Fruit fly (Drosophila melanogaster): ENCODE measurements around the gene CG45064.
A peak's percentile ranks its signal among the peaks of the same experiment; 100 is the strongest.

The CG45064 gene

DNA sequence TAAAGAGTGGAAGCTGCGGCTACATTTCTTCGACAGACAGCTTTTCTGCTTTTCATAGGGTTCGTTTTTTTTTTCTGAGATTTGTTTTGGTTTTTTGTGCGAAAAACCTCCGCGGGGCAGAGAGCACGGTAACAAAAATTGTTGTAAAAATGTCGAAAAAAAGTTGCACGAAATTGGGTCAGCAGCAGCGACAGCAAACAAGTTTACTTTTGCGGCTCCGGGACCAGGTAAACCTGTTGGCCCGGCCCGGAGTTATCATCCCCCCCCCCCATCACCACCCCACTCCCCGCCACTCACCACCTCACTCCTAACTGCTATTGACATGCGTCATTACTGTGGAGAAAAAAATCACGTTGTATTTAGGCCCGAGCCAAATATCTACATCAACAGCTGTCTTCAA, 14.0 kb downstream of the CG45064 start (continued):
- TF ChIP-seq gce (GFP tag; IDR thresholded peaks at IDR 0.05): no peak
- TF ChIP-seq bigmax (GFP tag; optimal IDR thresholded peaks at IDR 0.05): no peak
- TF ChIP-seq Spps (tag; optimal IDR thresholded peaks at IDR 0.05): no peak
- peak; percentile 34 for TF ChIP-seq CG5180 (GFP tag; optimal IDR thresholded peaks at IDR 0.05)
- TF ChIP-seq CG14667 (GFP tag; IDR thresholded peaks at IDR 0.05): no peak
- no peak for TF ChIP-seq CG12071 (GFP tag; optimal IDR thresholded peaks at IDR 0.05)
- peak; percentile 46 for TF ChIP-seq sd (tag; optimal IDR thresholded peaks at IDR 0.05)
- TF ChIP-seq CG17385 (GFP tag; optimal IDR thresholded peaks at IDR 0.05): no peak
- TF ChIP-seq CG13894 (tag; optimal IDR thresholded peaks at IDR 0.05): peak; percentile 24
- no peak for TF ChIP-seq CrebB (tag; optimal IDR thresholded peaks at IDR 0.05)
- no peak for TF ChIP-seq Dip3 (GFP tag; optimal IDR thresholded peaks at IDR 0.05)
- TF ChIP-seq CG16779 (GFP tag; IDR thresholded peaks at IDR 0.05): no peak
- TF ChIP-seq gem (tag; optimal IDR thresholded peaks at IDR 0.05): no peak
- TF ChIP-seq BEAF-32 (GFP tag; optimal IDR thresholded peaks at IDR 0.05): no peak
- no peak for TF ChIP-seq CG17361 (GFP tag; IDR thresholded peaks at IDR 0.05)
- no peak for TF ChIP-seq CG18619 (GFP tag; optimal IDR thresholded peaks at IDR 0.05)
- no peak for TF ChIP-seq CG16813 (GFP tag; IDR thresholded peaks at IDR 0.05; ENCODE audit: partially characterized antibody)
- peak; percentile 82 for TF ChIP-seq crol (GFP tag; IDR thresholded peaks at IDR 0.05)
- TF ChIP-seq Dref (GFP tag; IDR thresholded peaks at IDR 0.05): no peak
- TF ChIP-seq CG7786 (GFP tag; optimal IDR thresholded peaks at IDR 0.05): no peak
- 0 out of 4 replicates have a peak, but pooled peaks have one; percentile 17 for TF ChIP-seq chinmo (GFP tag; IDR thresholded peaks at IDR 0.05; ENCODE audit: partially characterized antibody)

DNA sequence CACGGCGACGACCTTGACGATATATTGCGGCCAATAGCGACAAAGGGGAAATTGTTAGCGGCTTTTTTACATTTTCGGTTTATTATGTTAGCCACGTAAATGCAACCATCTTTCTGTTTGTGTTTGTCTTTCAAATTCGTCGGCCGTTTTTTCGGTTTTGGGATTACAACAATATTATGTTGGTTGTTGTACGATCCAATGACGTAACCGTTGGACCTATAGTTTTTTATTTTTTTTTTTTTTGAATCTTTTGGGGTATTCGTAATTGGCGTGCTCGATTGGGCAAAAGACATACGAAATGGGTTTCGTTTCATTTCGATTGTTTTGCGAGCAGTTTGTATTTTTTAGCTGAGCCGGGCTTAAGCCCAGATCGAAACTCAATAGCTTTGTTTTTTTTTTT, 15.5 kb downstream of the CG45064 start:
- peak; percentile 6 for TF ChIP-seq Nf-YB (GFP tag; optimal IDR thresholded peaks at IDR 0.05)
- TF ChIP-seq CG15269 (tag; optimal IDR thresholded peaks at IDR 0.05): peak; percentile 42
- 0 out of 4 replicates have a peak, but pooled peaks have one; percentile 68 for TF ChIP-seq chinmo (GFP tag; IDR thresholded peaks at IDR 0.05; ENCODE audit: partially characterized antibody)
- peak; percentile 71 for TF ChIP-seq sqz (GFP tag; optimal IDR thresholded peaks at IDR 0.05)
- TF ChIP-seq CG13894 (tag; optimal IDR thresholded peaks at IDR 0.05): peak; percentile 50
- no peak for TF ChIP-seq CG12769 (tag; optimal IDR thresholded peaks at IDR 0.05)
- TF ChIP-seq oc (tag; optimal IDR thresholded peaks at IDR 0.05): peak; percentile 20
- TF ChIP-seq Meics (GFP tag; optimal IDR thresholded peaks at IDR 0.05): no peak
- TF ChIP-seq Pdp1 (GFP tag; optimal IDR thresholded peaks at IDR 0.05): peak in 1 of 2 experiments; percentile 68
- TF ChIP-seq Gsc (GFP tag; IDR thresholded peaks at IDR 0.05): no peak

DNA sequence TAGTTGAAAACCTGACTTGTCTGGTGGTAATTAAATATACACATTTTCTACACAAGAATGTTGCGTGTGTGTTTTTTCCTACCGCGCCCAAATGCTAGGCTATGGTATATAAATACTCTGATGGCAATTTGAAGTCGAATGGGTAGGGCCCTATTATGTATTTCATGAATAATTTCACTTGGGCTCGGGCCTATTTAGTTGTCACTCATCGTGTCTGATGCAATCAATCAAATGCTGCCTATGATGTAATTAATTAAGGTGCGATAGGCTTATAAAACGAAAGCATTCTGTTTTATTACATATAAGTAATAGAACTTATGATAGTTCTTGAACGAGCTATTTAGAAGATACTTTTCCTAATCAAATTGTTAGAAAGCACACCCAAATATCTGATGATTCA, 19.9 kb downstream of the CG45064 start:
- no peak for TF ChIP-seq hth (optimal IDR thresholded peaks at IDR 0.05)
- 0 out of 2 replicates have a peak, but pooled peaks have one; percentile 26 for TF ChIP-seq vvl (GFP tag; IDR thresholded peaks at IDR 0.05)
- TF ChIP-seq CG12219 (GFP tag; optimal IDR thresholded peaks at IDR 0.05): no peak
- peak; percentile 44 for TF ChIP-seq sd (tag; optimal IDR thresholded peaks at IDR 0.05)
- no peak for TF ChIP-seq CG10321 (GFP tag; IDR thresholded peaks at IDR 0.05)
- TF ChIP-seq dpn (GFP tag; optimal IDR thresholded peaks at IDR 0.05): no peak
- no peak for TF ChIP-seq gsb (GFP tag; IDR thresholded peaks at IDR 0.05)
- no peak for TF ChIP-seq bcd (GFP tag; optimal IDR thresholded peaks at IDR 0.05)
- TF ChIP-seq wor (GFP tag; IDR thresholded peaks at IDR 0.05): no peak
- TF ChIP-seq ftz-f1 (GFP tag; optimal IDR thresholded peaks at IDR 0.05): no peak
- no peak for TF ChIP-seq Bteb2 (GFP tag; optimal IDR thresholded peaks at IDR 0.05)
- peak; percentile 69 for TF ChIP-seq sens (GFP tag)
- TF ChIP-seq emc (GFP tag; optimal IDR thresholded peaks at IDR 0.05): no peak
- TF ChIP-seq Sin3A (optimal IDR thresholded peaks at IDR 0.05): no peak
- TF ChIP-seq al (GFP tag; IDR thresholded peaks at IDR 0.05): no peak
- TF ChIP-seq ind (GFP tag; optimal IDR thresholded peaks at IDR 0.05): no peak
- TF ChIP-seq Med (GFP tag): peak; percentile 25
- TF ChIP-seq CG4707 (GFP tag; optimal IDR thresholded peaks at IDR 0.05): no peak
- TF ChIP-seq en (GFP tag; optimal IDR thresholded peaks at IDR 0.05): no peak
- TF ChIP-seq abd-A (tag; optimal IDR thresholded peaks at IDR 0.05): no peak
- no peak for TF ChIP-seq pho (GFP tag; optimal IDR thresholded peaks at IDR 0.05)
- TF ChIP-seq Pdp1 (GFP tag; optimal IDR thresholded peaks at IDR 0.05): peak in 1 of 2 experiments; percentile 59
